Fruit fly (Drosophila melanogaster) whole organism, pupa: ENCODE data around the gene CG14229.
A peak's percentile ranks its signal among the peaks of the same experiment; 100 is the strongest.

Experiments
- CG10348 ChIP-seq: fragments of 200-800 bp; sonication (Bioruptor generic); IDR thresholded peaks from 2 replicates; pipeline ENCODE4 v1.3.6; 2022; ENCODE audit warnings: missing biosample characterization, missing genetic modification characterization
- CG12605 ChIP-seq: fragments of 200-800 bp; sonication (Bioruptor generic); IDR thresholded peaks from 2 replicates; pipeline ENCODE4 v1.3.6; 2022; ENCODE audit warnings: missing biosample characterization, missing genetic modification characterization
- CG13204 ChIP-seq: fragments of 200-800 bp; sonication (Bioruptor generic); optimal IDR thresholded peaks from 2 replicates; lab custom pipeline; 2018; ENCODE audit warnings: missing biosample characterization, mild to moderate bottlenecking, missing genetic modification characterization, moderate library complexity
- CG14655 ChIP-seq: fragments of 200-800 bp; sonication (Bioruptor generic); optimal IDR thresholded peaks from 3 replicates; lab custom pipeline; 2017; ENCODE audit warnings: mild to moderate bottlenecking, missing biosample characterization, missing genetic modification reagents, missing genetic modification characterization
- CG15710 ChIP-seq: fragments of 200-800 bp; sonication (Bioruptor generic); optimal IDR thresholded peaks from 2 replicates; lab custom pipeline; 2018; ENCODE audit warnings: missing biosample characterization, mild to moderate bottlenecking, missing genetic modification characterization, moderate library complexity
- CG17806 ChIP-seq: fragments of 200-800 bp; sonication (Bioruptor generic); optimal IDR thresholded peaks from 2 replicates; lab custom pipeline; 2018; ENCODE audit warnings: missing biosample characterization, mild to moderate bottlenecking, missing genetic modification characterization, moderate library complexity
- CG32121 ChIP-seq: fragments of 200-800 bp; sonication (Bioruptor generic); IDR thresholded peaks from 2 replicates; pipeline ENCODE4 v1.3.6; 2022; ENCODE audit warnings: missing biosample characterization, missing genetic modification characterization
- CG34367 ChIP-seq: fragments of 200-800 bp; sonication (Bioruptor generic); optimal IDR thresholded peaks from 2 replicates; lab custom pipeline; 2018; ENCODE audit warnings: missing biosample characterization, mild to moderate bottlenecking, missing genetic modification characterization
- CG4496 ChIP-seq: fragments of 200-800 bp; sonication (Bioruptor generic); IDR thresholded peaks from 3 replicates; pipeline ENCODE4 v1.3.6; 2022; ENCODE audit warnings: missing biosample characterization, missing genetic modification characterization
- CG8159 ChIP-seq: fragments of 200-800 bp; sonication (Bioruptor generic); optimal IDR thresholded peaks from 3 replicates; lab custom pipeline; 2018; ENCODE audit warnings: missing biosample characterization, mild to moderate bottlenecking, missing genetic modification characterization, moderate library complexity
- CG8301 ChIP-seq: fragments of 200-800 bp; sonication (Bioruptor generic); optimal IDR thresholded peaks from 2 replicates; lab custom pipeline; 2018; ENCODE audit warnings: missing biosample characterization, mild to moderate bottlenecking, missing genetic modification characterization
- CG9948 ChIP-seq: fragments of 200-800 bp; sonication (Bioruptor generic); optimal IDR thresholded peaks from 2 replicates; lab custom pipeline; 2018; ENCODE audit warnings: missing biosample characterization, mild to moderate bottlenecking, missing genetic modification characterization, moderate library complexity
- D1 ChIP-seq: fragments of 200-800 bp; sonication (Bioruptor generic); optimal IDR thresholded peaks from 2 replicates; lab custom pipeline; 2018; ENCODE audit warnings: missing biosample characterization, mild to moderate bottlenecking, missing genetic modification characterization, moderate library complexity
- EcR ChIP-seq: fragments of 200-800 bp; sonication (Bioruptor generic); optimal IDR thresholded peaks from 3 replicates; lab custom pipeline; 2019; ENCODE audit warnings: missing biosample characterization, missing genetic modification characterization, mild to moderate bottlenecking, moderate library complexity, missing genetic modification reagents
- Ets98B ChIP-seq: fragments of 200-800 bp; sonication (Bioruptor generic); IDR thresholded peaks from 2 replicates; pipeline ENCODE4 v1.3.6; 2022; ENCODE audit warnings: missing biosample characterization, missing genetic modification characterization
- Pif1A ChIP-seq: fragments of 200-800 bp; sonication (Bioruptor generic); optimal IDR thresholded peaks from 3 replicates; lab custom pipeline; 2016; ENCODE audit warnings: missing biosample characterization, missing genetic modification characterization
- Pif1B ChIP-seq: fragments of 200-800 bp; sonication (Bioruptor generic); optimal IDR thresholded peaks from 3 replicates; lab custom pipeline; 2016; ENCODE audit warnings: missing biosample characterization, missing genetic modification characterization
- Snoo ChIP-seq: fragments of 200-800 bp; sonication (Bioruptor generic); optimal IDR thresholded peaks from 3 replicates; lab custom pipeline; 2017; ENCODE audit warnings: missing biosample characterization, mild to moderate bottlenecking, missing genetic modification characterization, inconsistent platforms
- fd96Ca ChIP-seq: fragments of 200-800 bp; sonication (Bioruptor generic); IDR thresholded peaks from 3 replicates; pipeline ENCODE4 v1.3.6; 2022; ENCODE audit warnings: missing biosample characterization, missing genetic modification characterization
- gl ChIP-seq: fragments of 200-800 bp; sonication (Bioruptor generic); optimal IDR thresholded peaks from 2 replicates; lab custom pipeline; 2018; ENCODE audit warnings: missing biosample characterization, mild to moderate bottlenecking, missing genetic modification characterization
- rn ChIP-seq: fragments of 200-800 bp; sonication (Bioruptor generic); IDR thresholded peaks from 2 replicates; pipeline ENCODE4 v1.3.6; 2022; ENCODE audit warnings: missing biosample characterization, missing genetic modification characterization

Gene CG14229

DNA sequence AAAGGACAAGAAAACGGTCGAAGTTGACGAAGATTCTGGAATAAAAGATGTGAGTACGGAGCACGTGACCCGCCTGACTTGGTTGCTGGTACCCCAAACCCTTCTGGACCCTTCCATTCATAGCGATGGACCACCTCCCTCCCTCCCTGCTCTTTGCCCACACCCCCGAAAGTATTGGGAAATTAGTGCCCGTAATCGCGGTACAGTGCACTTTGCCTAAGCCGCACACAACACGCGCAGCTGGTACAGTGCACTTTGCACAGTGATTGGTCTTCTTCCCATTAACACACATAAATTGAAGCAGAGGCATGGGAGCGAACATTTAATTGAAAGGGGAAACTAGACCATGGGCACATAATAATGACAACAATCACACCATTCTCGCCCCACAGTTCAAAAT lies 11.0 kb downstream of the CG14229 start:
- TF ChIP-seq CG12605 (GFP tag; lab: Robert Waterston, UW) (no peak), CG4496 (GFP tag; lab: Robert Waterston, UW) (no peak), rn (GFP tag; lab: Robert Waterston, UW) (no peak), D1 (tag; lab: Kevin White, UChicago) (no peak), CG13204 (GFP tag; lab: Kevin White, UChicago) (no peak), Pif1A (GFP tag; lab: Kevin White, UChicago) (no peak), fd96Ca (GFP tag; lab: Robert Waterston, UW) (no peak), CG8159 (tag; lab: Kevin White, UChicago) (no peak), CG10348 (GFP tag; lab: Robert Waterston, UW) (0 out of 2 replicates have a peak, but pooled peaks have one; percentile 10), CG17806 (tag; lab: Kevin White, UChicago) (no peak), gl (tag; lab: Kevin White, UChicago) (no peak), CG15710 (tag; lab: Kevin White, UChicago) (no peak), Ets98B (peak; percentile 14; the same call in 1 of the 2 replicates), Pif1B (GFP tag; lab: Kevin White, UChicago) (no peak), Snoo (tag; lab: Kevin White, UChicago) (no peak), EcR (GFP tag; lab: Kevin White, UChicago) (no peak), CG34367 (tag; lab: Kevin White, UChicago) (no peak), CG32121 (GFP tag; lab: Robert Waterston, UW) (peak; percentile 40; the same call in 1 of the 2 replicates), CG8301 (tag; lab: Kevin White, UChicago) (no peak), CG14655 (no peak), CG9948 (tag; lab: Kevin White, UChicago) (no peak)

DNA sequence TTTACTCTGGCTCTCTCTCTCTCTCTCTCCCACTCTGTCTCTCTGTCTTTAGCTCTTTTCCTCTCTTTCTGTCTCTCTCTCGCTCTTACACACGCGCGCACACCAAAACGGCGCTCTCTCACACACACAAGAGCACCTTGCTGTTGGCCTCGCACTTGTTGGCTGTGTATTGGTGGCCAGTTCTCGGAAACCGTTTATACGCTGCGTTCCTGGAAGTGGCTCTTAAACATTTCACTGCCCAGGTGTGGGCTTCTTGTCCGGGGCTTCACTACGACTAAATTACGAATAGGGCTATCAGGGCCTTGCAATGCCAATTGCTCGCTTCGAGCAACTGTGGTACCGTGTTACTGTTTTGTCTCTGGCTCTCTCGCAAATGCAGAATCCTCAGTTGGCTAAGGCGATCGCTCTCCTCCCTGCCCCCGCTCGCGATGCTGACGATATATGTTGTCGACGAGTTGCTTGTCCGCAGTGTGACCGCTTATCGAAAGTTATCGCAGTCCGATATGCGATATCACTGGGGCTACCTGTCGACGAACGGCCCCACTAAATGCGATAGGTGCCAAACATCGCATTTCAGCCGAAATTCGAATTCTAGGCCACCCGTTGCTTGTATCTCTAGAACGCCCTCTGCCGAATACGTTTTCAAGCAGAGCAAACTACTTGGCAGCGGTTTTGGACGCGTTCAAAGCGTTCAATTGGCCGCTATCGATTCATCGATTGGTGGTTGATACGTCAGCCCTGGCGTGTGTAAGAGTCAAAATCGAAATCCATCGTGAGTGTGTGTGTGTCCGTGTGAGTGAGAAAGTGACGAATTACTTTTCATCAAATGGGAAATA lies 11.8 kb downstream of the CG14229 start, which contains the start of the genes dome and Ubqn:
dome (minus strand) TSS at position 479 of the 836 bp plus-strand sequence.
Ubqn (plus strand) TSS at position 769 of the 836 bp plus-strand sequence.
- TF ChIP-seq EcR (GFP tag; lab: Kevin White, UChicago), result no peak
- TF ChIP-seq Ets98B, result peak; percentile 41; the same call in 1 of the 2 replicates
- TF ChIP-seq CG4496 (GFP tag; lab: Robert Waterston, UW), result peak; percentile 29; the same call in 2 of the 3 replicates
- peak; percentile 14 for TF ChIP-seq CG13204 (GFP tag; lab: Kevin White, UChicago)

DNA sequence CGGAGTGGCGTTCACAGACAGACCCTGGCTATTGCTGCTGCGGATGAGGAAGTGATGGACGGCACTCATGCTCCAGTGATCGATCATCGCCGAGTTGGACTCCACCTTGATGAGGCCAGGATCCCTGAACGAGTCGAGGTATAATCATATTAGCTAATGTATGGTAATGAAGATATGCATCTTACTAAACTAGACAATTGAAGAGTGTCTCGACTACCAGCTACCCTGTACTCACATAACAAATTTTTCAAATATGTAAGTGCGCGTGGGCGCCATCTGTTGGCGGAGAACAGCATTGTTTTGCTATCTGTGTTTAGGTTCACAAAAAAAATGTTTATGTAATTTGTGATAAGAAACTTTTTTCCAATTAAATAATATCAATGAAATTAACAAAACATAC lies 15.8 kb downstream of the CG14229 start:
- TF ChIP-seq CG9948 (tag; lab: Kevin White, UChicago) (no peak), CG15710 (tag; lab: Kevin White, UChicago) (no peak), CG17806 (tag; lab: Kevin White, UChicago) (no peak), fd96Ca (GFP tag; lab: Robert Waterston, UW) (no peak), CG4496 (GFP tag; lab: Robert Waterston, UW) (no peak), Snoo (tag; lab: Kevin White, UChicago) (no peak), CG12605 (GFP tag; lab: Robert Waterston, UW) (no peak), CG34367 (tag; lab: Kevin White, UChicago) (no peak), CG8159 (tag; lab: Kevin White, UChicago) (no peak), CG32121 (GFP tag; lab: Robert Waterston, UW) (no peak), CG8301 (tag; lab: Kevin White, UChicago) (no peak), CG14655 (no peak), D1 (tag; lab: Kevin White, UChicago) (no peak), Pif1A (GFP tag; lab: Kevin White, UChicago) (no peak), EcR (GFP tag; lab: Kevin White, UChicago) (no peak)

DNA sequence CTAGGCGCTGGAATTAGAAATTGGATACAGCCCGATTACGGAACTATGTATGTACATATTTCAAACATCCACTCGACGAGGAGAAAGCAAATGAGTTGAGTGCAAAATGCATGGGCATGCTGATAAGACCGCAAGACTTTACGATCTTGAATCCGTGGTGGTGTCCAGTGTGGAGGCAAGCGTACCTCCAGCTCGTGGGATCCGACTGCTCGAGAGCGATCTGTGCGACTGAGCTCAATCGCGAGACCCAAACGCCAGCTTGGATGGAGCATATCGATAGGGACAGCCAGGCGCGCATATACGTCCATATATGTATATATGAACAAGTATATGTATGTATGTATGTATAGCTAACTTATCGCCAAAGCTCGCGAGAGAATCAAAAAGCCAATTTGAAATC lies 19.4 kb downstream of the CG14229 start, which contains the start of gene et:
et (minus strand) TSS at position 230 of the 400 bp plus-strand sequence.
- TF ChIP-seq fd96Ca (GFP tag; lab: Robert Waterston, UW), result no peak
- no peak for TF ChIP-seq CG32121 (GFP tag; lab: Robert Waterston, UW)
- TF ChIP-seq Pif1B (GFP tag; lab: Kevin White, UChicago), result no peak
- TF ChIP-seq D1 (tag; lab: Kevin White, UChicago), result no peak
- TF ChIP-seq CG14655, result no peak
- no peak for TF ChIP-seq CG10348 (GFP tag; lab: Robert Waterston, UW)
- TF ChIP-seq CG34367 (tag; lab: Kevin White, UChicago), result no peak
- no peak for TF ChIP-seq EcR (GFP tag; lab: Kevin White, UChicago)
- no peak for TF ChIP-seq gl (tag; lab: Kevin White, UChicago)
- TF ChIP-seq CG12605 (GFP tag; lab: Robert Waterston, UW), result no peak
- TF ChIP-seq CG8159 (tag; lab: Kevin White, UChicago), result no peak
- no peak for TF ChIP-seq CG9948 (tag; lab: Kevin White, UChicago)
- TF ChIP-seq Snoo (tag; lab: Kevin White, UChicago), result no peak
- TF ChIP-seq CG8301 (tag; lab: Kevin White, UChicago), result no peak
- no peak for TF ChIP-seq Pif1A (GFP tag; lab: Kevin White, UChicago)
- TF ChIP-seq rn (GFP tag; lab: Robert Waterston, UW), result no peak
- TF ChIP-seq Ets98B, result no peak
- no peak for TF ChIP-seq CG4496 (GFP tag; lab: Robert Waterston, UW)
- no peak for TF ChIP-seq CG15710 (tag; lab: Kevin White, UChicago)
- TF ChIP-seq CG17806 (tag; lab: Kevin White, UChicago), result no peak

DNA sequence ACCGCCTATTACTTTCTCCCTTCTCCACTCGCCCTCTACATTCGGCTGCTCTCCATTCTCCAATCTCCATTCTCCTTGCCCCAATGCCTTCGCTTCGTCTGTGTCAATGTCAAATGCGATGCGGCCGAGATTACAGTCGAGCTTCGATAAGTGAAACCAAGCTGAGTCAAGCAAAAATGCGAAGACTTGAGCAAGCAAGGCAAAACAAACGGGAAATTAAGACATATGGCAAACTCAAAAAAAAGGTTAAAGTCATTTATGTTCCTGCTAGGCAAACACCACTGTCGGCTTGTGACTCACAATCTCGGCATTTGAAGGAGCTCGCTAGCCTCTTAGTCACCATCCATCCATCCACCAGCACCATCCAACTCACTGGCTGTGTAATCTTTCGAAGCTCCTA lies 26.6 kb downstream of the CG14229 start:
- TF ChIP-seq Snoo (tag; lab: Kevin White, UChicago), result peak; percentile 99
- peak; percentile 87 for TF ChIP-seq CG10348 (GFP tag; lab: Robert Waterston, UW)
- peak; percentile 98 for TF ChIP-seq fd96Ca (GFP tag; lab: Robert Waterston, UW)
- peak; percentile 96 for TF ChIP-seq CG12605 (GFP tag; lab: Robert Waterston, UW)
- peak; percentile 92 for TF ChIP-seq rn (GFP tag; lab: Robert Waterston, UW)
- TF ChIP-seq CG8159 (tag; lab: Kevin White, UChicago), result peak; percentile 95
- peak; percentile 98 for TF ChIP-seq CG34367 (tag; lab: Kevin White, UChicago)
- TF ChIP-seq CG14655, result peak; percentile 95
- TF ChIP-seq gl (tag; lab: Kevin White, UChicago), result peak; percentile 96
- peak; percentile 97 for TF ChIP-seq Ets98B
- TF ChIP-seq D1 (tag; lab: Kevin White, UChicago), result no peak
- peak; percentile 98 for TF ChIP-seq Pif1A (GFP tag; lab: Kevin White, UChicago)
- TF ChIP-seq CG32121 (GFP tag; lab: Robert Waterston, UW), result peak; percentile 94
- TF ChIP-seq CG9948 (tag; lab: Kevin White, UChicago), result peak; percentile 96
- peak; percentile 97 for TF ChIP-seq CG4496 (GFP tag; lab: Robert Waterston, UW)
- peak; percentile 98 for TF ChIP-seq CG15710 (tag; lab: Kevin White, UChicago)
- peak; percentile 99 for TF ChIP-seq Pif1B (GFP tag; lab: Kevin White, UChicago)
- peak; percentile 96 for TF ChIP-seq CG13204 (GFP tag; lab: Kevin White, UChicago)
- TF ChIP-seq CG8301 (tag; lab: Kevin White, UChicago), result peak; percentile 93
- TF ChIP-seq CG17806 (tag; lab: Kevin White, UChicago), result peak; percentile 97
- peak; percentile 75 for TF ChIP-seq EcR (GFP tag; lab: Kevin White, UChicago)
- TF ChIP-seq, all 21 proteins: peak for 20
